Worm (Caenorhabditis elegans) whole organism, L3 larva: ENCODE results near the gene F27B3.6.

Experiments used
- egl-5 ChIP-seq: fragments of 150-350 bp; optimal IDR thresholded peaks from 2 replicates; lab custom pipeline; 2017; ENCODE audit warnings: missing biosample characterization, missing genetic modification reagents, missing genetic modification characterization, inconsistent platforms
- elt-1 ChIP-seq: fragments of 150-350 bp; optimal IDR thresholded peaks from 2 replicates; lab custom pipeline; 2014; ENCODE audit warnings: missing biosample characterization, missing genetic modification characterization
- lin-15B ChIP-seq: fragments of 150-350 bp; optimal IDR thresholded peaks from 2 replicates; lab custom pipeline; 2014; ENCODE audit warnings: missing biosample characterization, missing genetic modification characterization
- nhr-237 ChIP-seq: fragments of 150-350 bp; optimal IDR thresholded peaks from 2 replicates; lab custom pipeline; 2014; ENCODE audit warnings: missing biosample characterization, missing genetic modification characterization
- snpc-4 ChIP-seq: fragments of 150-350 bp; optimal IDR thresholded peaks from 2 replicates; lab custom pipeline; 2014; ENCODE audit warnings: missing biosample characterization, missing genetic modification characterization
- unc-62 ChIP-seq: fragments of 150-350 bp; sonication (generic microtip); optimal IDR thresholded peaks from 4 replicates; lab custom pipeline; 2014; ENCODE audit warnings: missing biosample characterization, missing genetic modification reagents, missing genetic modification characterization
- ztf-11 ChIP-seq: fragments of 150-350 bp; optimal IDR thresholded peaks from 2 replicates; lab custom pipeline; 2014; ENCODE audit warnings: missing biosample characterization, missing genetic modification characterization
- ztf-4 ChIP-seq: fragments of 150-350 bp; optimal IDR thresholded peaks from 2 replicates; lab custom pipeline; 2014; ENCODE audit warnings: missing biosample characterization, missing genetic modification characterization

- TF ChIP-seq unc-62 (GFP tag; lab: Kevin White, UChicago) (no peak), ztf-11 (tag; lab: Kevin White, UChicago) (no peak), egl-5 (tag; lab: Kevin White, UChicago) (no peak), lin-15B (tag; lab: Kevin White, UChicago) (no peak), nhr-237 (no peak), elt-1 (tag; lab: Kevin White, UChicago) (no peak), snpc-4 (no peak), ztf-4 (tag; lab: Kevin White, UChicago) (no peak)
Observed at ce11 chrIII:6531099-6531498, 47.3 kb downstream of the F27B3.6 start, which contains the start of gene C09E7.11.
